ENCODE assay signal across 2 fruit fly cellular contexts in genomic region chrX:4413146-4413545, dm6.
TF ChIP-seq lines count a peak whose summit lies in the region.

No protein-coding gene starts in this region.

- no peak for TF ChIP-seq CTCF in whole organism, embryonic (GFP tag; optimal IDR thresholded peaks at IDR 0.05; lab: Kevin White, UChicago)

TF ChIP-seq in whole organism, embryonic, 481 proteins besides CTCF, POLR2A, EP300 and RAD21:
- TF ChIP-seq Nf-YC (tag; optimal IDR thresholded peaks at IDR 0.05; lab: Kevin White, UChicago) (no peak), Dll (GFP tag; IDR thresholded peaks at IDR 0.05; lab: Robert Waterston, UW; ENCODE audit: partially characterized antibody) (no peak), CG14860 (GFP tag; IDR thresholded peaks at IDR 0.05; lab: Robert Waterston, UW; ENCODE audit: partially characterized antibody) (no peak), Adf1 (GFP tag; IDR thresholded peaks at IDR 0.05; lab: Robert Waterston, UW) (peak; percentile 47), Ets65A (GFP tag; lab: Kevin White, UChicago) (peak; percentile 69)
TF ChIP-seq in whole organism, embryonic: peak in this region for 2.

TF ChIP-seq in whole organism, wandering third instar larva, 38 proteins besides CTCF, POLR2A, EP300 and RAD21:
- TF ChIP-seq Rel (GFP tag; optimal IDR thresholded peaks at IDR 0.05; lab: Kevin White, UChicago) (no peak), Rel (tag; optimal IDR thresholded peaks at IDR 0.05; lab: Kevin White, UChicago) (peak; percentile 68), ey (GFP tag; optimal IDR thresholded peaks at IDR 0.05; lab: Kevin White, UChicago) (no peak), N (GFP tag; optimal IDR thresholded peaks at IDR 0.05; lab: Kevin White, UChicago) (no peak), dl (GFP tag; optimal IDR thresholded peaks at IDR 0.05; lab: Kevin White, UChicago; ENCODE audit: insufficient read depth in 1 of 2, partially characterized antibody in 2 of 2) (no peak)
